Fruit fly (Drosophila melanogaster) whole organism, adult: ENCODE data around the gene Bdp1.

Experiments used
- CG14711 ChIP-seq: fragments of 200-800 bp; sonication (Bioruptor generic); optimal IDR thresholded peaks from 2 replicates; lab custom pipeline; 2018; ENCODE audit warnings: missing biosample characterization, mild to moderate bottlenecking, missing genetic modification characterization, moderate library complexity
- CG1620 ChIP-seq: fragments of 200-800 bp; sonication (Bioruptor generic); optimal IDR thresholded peaks from 2 replicates; lab custom pipeline; 2016; ENCODE audit warnings: missing biosample characterization, missing genetic modification characterization
- CG33017 ChIP-seq: fragments of 200-800 bp; sonication (Bioruptor generic); optimal IDR thresholded peaks from 2 replicates; lab custom pipeline; 2018; ENCODE audit warnings: missing biosample characterization, mild to moderate bottlenecking, missing genetic modification characterization, moderate library complexity
- CG5204 ChIP-seq: fragments of 200-800 bp; sonication (Bioruptor generic); optimal IDR thresholded peaks from 2 replicates; lab custom pipeline; 2016; ENCODE audit warnings: missing biosample characterization, missing genetic modification characterization
- CG7101 ChIP-seq: fragments of 200-800 bp; sonication (Bioruptor generic); optimal IDR thresholded peaks from 2 replicates; lab custom pipeline; 2018; ENCODE audit warnings: missing biosample characterization, mild to moderate bottlenecking, missing genetic modification characterization, moderate library complexity
- Clk ChIP-seq: fragments of 200-800 bp; sonication (Bioruptor generic); optimal IDR thresholded peaks from 2 replicates; lab custom pipeline; 2017; ENCODE audit warnings: missing biosample characterization, missing genetic modification characterization
- Crg-1 ChIP-seq: fragments of 200-800 bp; sonication (Bioruptor generic); optimal IDR thresholded peaks from 2 replicates; lab custom pipeline; 2016; ENCODE audit warnings: missing biosample characterization, missing genetic modification characterization
- Mnt ChIP-seq: fragments of 200-800 bp; sonication (Bioruptor generic); optimal IDR thresholded peaks from 2 replicates; lab custom pipeline; 2016; ENCODE audit warnings: missing biosample characterization, mild to moderate bottlenecking, missing genetic modification characterization
- bab1 ChIP-seq: fragments of 200-800 bp; sonication (Bioruptor generic); optimal IDR thresholded peaks from 3 replicates; lab custom pipeline; 2019; ENCODE audit warnings: missing biosample characterization, mild to moderate bottlenecking, missing genetic modification characterization, moderate library complexity
- cic ChIP-seq: fragments of 200-800 bp; sonication (Bioruptor generic); optimal IDR thresholded peaks from 2 replicates; lab custom pipeline; 2017; ENCODE audit warnings: missing biosample characterization, mild to moderate bottlenecking, missing genetic modification characterization, moderate library complexity
- kay ChIP-seq: fragments of 200-800 bp; sonication (Bioruptor generic); peaks from one replicate; lab custom pipeline; 2016; ENCODE audit warnings: missing biosample characterization, missing genetic modification characterization, borderline replicate concordance

DNA sequence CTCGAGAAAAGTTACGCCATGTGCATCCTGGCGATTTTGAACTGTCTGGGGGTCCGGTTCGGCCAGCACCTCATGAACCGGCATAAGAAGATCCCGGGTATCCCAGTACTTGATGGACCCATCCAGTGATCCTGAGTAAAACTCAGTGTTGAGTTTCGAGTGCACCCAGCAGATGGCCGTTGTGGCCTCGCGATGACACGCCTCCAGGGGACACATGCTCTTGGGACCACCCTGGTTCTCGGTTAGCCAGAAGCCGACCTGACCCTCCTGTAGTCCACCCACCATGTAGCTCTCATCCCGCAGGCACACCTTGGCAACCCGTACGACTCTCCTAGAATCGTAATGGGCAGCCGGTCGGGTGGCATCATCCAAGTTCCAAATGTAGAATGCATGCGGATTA, 23.7 kb upstream of the Bdp1 start:
- TF ChIP-seq CG1620 (GFP tag; lab: Kevin White, UChicago), result no peak
- TF ChIP-seq Clk (GFP tag; lab: Kevin White, UChicago), result no peak
- TF ChIP-seq Crg-1 (GFP tag; lab: Kevin White, UChicago), result no peak
- no peak for TF ChIP-seq CG14711 (tag; lab: Kevin White, UChicago)
- no peak for TF ChIP-seq CG33017 (tag; lab: Kevin White, UChicago)
- TF ChIP-seq bab1 (GFP tag; lab: Kevin White, UChicago), result no peak
- TF ChIP-seq Mnt, result no peak
- no peak for TF ChIP-seq cic
- no peak for TF ChIP-seq CG5204 (GFP tag; lab: Kevin White, UChicago)
- no peak for TF ChIP-seq kay
- no peak for TF ChIP-seq CG7101
